Fruit fly (Drosophila melanogaster): ENCODE measurements around the gene mub.
A peak's percentile ranks its signal among the peaks of the same experiment; 100 is the strongest.

dm6 chr3L:21839720-21840641 lies 4.6 kb upstream of the mub start:
- TF ChIP-seq usp (GFP tag; optimal IDR thresholded peaks at IDR 0.05), result no peak
- peak; percentile 91 for TF ChIP-seq rgr (GFP tag; optimal IDR thresholded peaks at IDR 0.05)
- no peak for TF ChIP-seq lola (GFP tag; optimal IDR thresholded peaks at IDR 0.05)
- peak; percentile 91 for TF ChIP-seq OdsH (GFP tag; optimal IDR thresholded peaks at IDR 0.05)
- peak; percentile 97 for TF ChIP-seq br (GFP tag; optimal IDR thresholded peaks at IDR 0.05)
- no peak for TF ChIP-seq dl (GFP tag; optimal IDR thresholded peaks at IDR 0.05; ENCODE audit: insufficient read depth in 1 of 2, partially characterized antibody in 2 of 2)
- no peak for TF ChIP-seq Myc (optimal IDR thresholded peaks at IDR 0.05)
- TF ChIP-seq Hr83 (GFP tag; optimal IDR thresholded peaks at IDR 0.05; ENCODE audit: poor library complexity, severe bottlenecking), result peak; percentile 47
- no peak for TF ChIP-seq Abd-B (GFP tag; optimal IDR thresholded peaks at IDR 0.05)
- no peak for TF ChIP-seq Hr78 (GFP tag; optimal IDR thresholded peaks at IDR 0.05)
- peak; percentile 98 for TF ChIP-seq woc (GFP tag; optimal IDR thresholded peaks at IDR 0.05)
- peak; percentile 97 for TF ChIP-seq fru (GFP tag; optimal IDR thresholded peaks at IDR 0.05)

All from whole organism, wandering third instar larva.